Fruit fly (Drosophila melanogaster): Measurements from ENCODE around the gene Ubc87F.

dm6 chr3R:13765001-13765400 is 47.0 kb upstream of the Ubc87F start:
- no peak for TF ChIP-seq chm (GFP tag; IDR thresholded peaks at IDR 0.05)
- TF ChIP-seq psq (GFP tag; optimal IDR thresholded peaks at IDR 0.05): no peak
- no peak for TF ChIP-seq CG12942 (GFP tag; optimal IDR thresholded peaks at IDR 0.05)

Data from whole organism, embryonic.